Worm (Caenorhabditis elegans): ENCODE results near the gene srh-59.

ce11 chrII:3554673-3555072 lies 27.2 kb upstream of the srh-59 start:
- TF ChIP-seq ceh-82 (tag; optimal IDR thresholded peaks at IDR 0.05) (no peak), unc-55 (GFP tag; optimal IDR thresholded peaks at IDR 0.05) (no peak), nhr-237 (tag; optimal IDR thresholded peaks at IDR 0.05) (no peak), ztf-4 (tag; optimal IDR thresholded peaks at IDR 0.05) (no peak), gmeb-1 (tag; optimal IDR thresholded peaks at IDR 0.05) (no peak), mab-5 (tag; optimal IDR thresholded peaks at IDR 0.05) (no peak), nhr-25 (tag; optimal IDR thresholded peaks at IDR 0.05) (no peak), unc-62 (GFP tag; optimal IDR thresholded peaks at IDR 0.05) (no peak), skn-1 (tag; optimal IDR thresholded peaks at IDR 0.05) (no peak)

Data from whole organism, L2 larva.